Comparison of ENCODE assay signal across 7 fruit fly cellular contexts in the genomic region with DNA sequence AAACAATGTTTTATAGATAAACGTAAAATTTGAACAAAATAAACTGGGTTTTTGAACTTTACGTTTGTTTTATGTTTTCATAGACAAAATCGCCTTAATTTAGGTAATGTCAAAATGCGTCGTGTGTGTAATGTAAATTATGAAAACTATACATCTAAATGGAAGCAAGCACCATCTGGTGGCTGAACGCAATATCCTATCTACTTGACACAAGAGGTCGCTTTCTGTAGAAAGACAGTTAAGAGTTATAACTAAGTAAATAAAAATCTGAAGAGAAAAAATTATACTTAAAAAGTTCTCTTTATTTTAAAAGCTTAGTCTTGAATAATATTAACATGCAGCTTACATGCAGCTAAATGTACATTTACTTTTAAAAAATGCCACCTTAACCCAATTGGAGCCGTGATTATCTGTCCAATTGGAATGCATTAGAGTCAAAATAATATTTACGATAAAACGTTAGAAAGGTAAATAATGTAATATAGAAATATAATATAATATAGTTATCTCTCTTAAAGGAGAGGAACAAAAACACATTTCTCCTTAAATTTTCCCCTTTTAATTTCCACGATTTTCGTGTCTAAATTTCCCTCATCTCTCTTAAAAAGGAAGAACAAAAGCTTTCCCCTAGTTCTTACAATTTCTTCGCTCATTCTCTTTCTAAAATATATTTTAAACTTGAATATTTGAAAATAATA.
TF ChIP-seq lines count a peak whose summit lies in the region.

No protein-coding gene starts in this region.

- peak; percentile 92 to 98 for TF ChIP-seq CTCF in S2 (optimal IDR thresholded peaks at IDR 0.05; lab: Kevin White, UChicago)
- peak; percentile 99 for TF ChIP-seq CTCF in whole organism, embryonic (GFP tag; optimal IDR thresholded peaks at IDR 0.05; lab: Kevin White, UChicago)

TF ChIP-seq in Kc167, 6 proteins besides CTCF, POLR2A, EP300 and RAD21:
- TF ChIP-seq psq (optimal IDR thresholded peaks at IDR 0.05; lab: Kevin White, UChicago): no peak
- peak; percentile 95 for TF ChIP-seq h (optimal IDR thresholded peaks at IDR 0.05; lab: Kevin White, UChicago)

TF ChIP-seq in whole organism, adult, 20 proteins besides CTCF, POLR2A, EP300 and RAD21 (continues in another document):
- peak; percentile 53 for TF ChIP-seq ovo (GFP tag; optimal IDR thresholded peaks at IDR 0.05; lab: Kevin White, UChicago)
- TF ChIP-seq CG12768 (GFP tag; optimal IDR thresholded peaks at IDR 0.05; lab: Kevin White, UChicago): no peak
- peak; percentile 14 for TF ChIP-seq Mnt (GFP tag; optimal IDR thresholded peaks at IDR 0.05; lab: Kevin White, UChicago)
- TF ChIP-seq toe (GFP tag; optimal IDR thresholded peaks at IDR 0.05; lab: Kevin White, UChicago): peak; percentile 71
- peak; percentile 58 for TF ChIP-seq CG7101 (tag; optimal IDR thresholded peaks at IDR 0.05; lab: Kevin White, UChicago)
- no peak for TF ChIP-seq tj (GFP tag; optimal IDR thresholded peaks at IDR 0.05; lab: Kevin White, UChicago)
- TF ChIP-seq CG7045 (GFP tag; optimal IDR thresholded peaks at IDR 0.05; lab: Kevin White, UChicago): peak; percentile 60
- peak; percentile 82 for TF ChIP-seq Hr96 (GFP tag; optimal IDR thresholded peaks at IDR 0.05; lab: Kevin White, UChicago)
- TF ChIP-seq CG5204 (GFP tag; optimal IDR thresholded peaks at IDR 0.05; lab: Kevin White, UChicago): peak; percentile 64
- no peak for TF ChIP-seq cnc (optimal IDR thresholded peaks at IDR 0.05; lab: Kevin White, UChicago)
- TF ChIP-seq CG1620 (GFP tag; optimal IDR thresholded peaks at IDR 0.05; lab: Kevin White, UChicago): peak; percentile 84
- TF ChIP-seq Crg-1 (GFP tag; optimal IDR thresholded peaks at IDR 0.05; lab: Kevin White, UChicago): peak; percentile 62
- TF ChIP-seq Clk (GFP tag; optimal IDR thresholded peaks at IDR 0.05; lab: Kevin White, UChicago): no peak
- TF ChIP-seq CG11617 (GFP tag; optimal IDR thresholded peaks at IDR 0.05; lab: Kevin White, UChicago): no peak
- TF ChIP-seq CG14711 (tag; optimal IDR thresholded peaks at IDR 0.05; lab: Kevin White, UChicago): peak; percentile 64
- no peak for TF ChIP-seq kay (GFP tag; lab: Kevin White, UChicago; ENCODE audit: borderline replicate concordance)

TF ChIP-seq in whole organism, embryonic, 481 proteins besides CTCF, POLR2A, EP300 and RAD21 (continues in another document):
- TF ChIP-seq kni (GFP tag; optimal IDR thresholded peaks at IDR 0.05; lab: Kevin White, UChicago): peak; percentile 88
- peak; percentile 94 for TF ChIP-seq Meics (GFP tag; optimal IDR thresholded peaks at IDR 0.05; lab: Kevin White, UChicago)
- peak; percentile 86 for TF ChIP-seq CG3407 (GFP tag; optimal IDR thresholded peaks at IDR 0.05; lab: Kevin White, UChicago)
- TF ChIP-seq salm (tag; optimal IDR thresholded peaks at IDR 0.05; lab: Kevin White, UChicago): peak; percentile 69
- no peak for TF ChIP-seq sd (tag; optimal IDR thresholded peaks at IDR 0.05; lab: Kevin White, UChicago)
- TF ChIP-seq Spps (tag; optimal IDR thresholded peaks at IDR 0.05; lab: Kevin White, UChicago): peak; percentile 69
- TF ChIP-seq CG10147 (GFP tag; optimal IDR thresholded peaks at IDR 0.05; lab: Kevin White, UChicago): no peak
- TF ChIP-seq scrt (GFP tag; optimal IDR thresholded peaks at IDR 0.05; lab: Kevin White, UChicago): peak; percentile 79
- peak in 1 of 2 experiments; percentile 86 for TF ChIP-seq eve (GFP tag; optimal IDR thresholded peaks at IDR 0.05; lab: Kevin White, UChicago)
- TF ChIP-seq gsb (GFP tag; IDR thresholded peaks at IDR 0.05; lab: Robert Waterston, UW): no peak; the same call in 1 of the 2 replicates
- peak; percentile 84 for TF ChIP-seq CG10462 (GFP tag; optimal IDR thresholded peaks at IDR 0.05; lab: Kevin White, UChicago)
- TF ChIP-seq CG13624 (GFP tag; optimal IDR thresholded peaks at IDR 0.05; lab: Kevin White, UChicago): peak; percentile 95
- peak; percentile 77 for TF ChIP-seq C15 (GFP tag; IDR thresholded peaks at IDR 0.05; lab: Robert Waterston, UW)
- TF ChIP-seq ci (GFP tag; IDR thresholded peaks at IDR 0.05; lab: Robert Waterston, UW): peak; percentile 98
- TF ChIP-seq CG18476 (GFP tag; optimal IDR thresholded peaks at IDR 0.05; lab: Kevin White, UChicago): peak; percentile 90

TF ChIP-seq in whole organism, prepupa, 60 proteins besides CTCF, POLR2A, EP300 and RAD21 (continues in another document):
- TF ChIP-seq CG6276 (GFP tag; optimal IDR thresholded peaks at IDR 0.05; lab: Kevin White, UChicago) (no peak), OdsH (GFP tag; optimal IDR thresholded peaks at IDR 0.05; lab: Kevin White, UChicago) (peak; percentile 86), pdm3 (GFP tag; optimal IDR thresholded peaks at IDR 0.05; lab: Kevin White, UChicago) (peak; percentile 90), Eip75B (GFP tag; optimal IDR thresholded peaks at IDR 0.05; lab: Kevin White, UChicago) (peak; percentile 78), dsx (GFP tag; optimal IDR thresholded peaks at IDR 0.05; lab: Kevin White, UChicago; ENCODE audit: poor library complexity, severe bottlenecking) (no peak), svp (GFP tag; lab: Kevin White, UChicago) (no peak), salr (GFP tag; optimal IDR thresholded peaks at IDR 0.05; lab: Kevin White, UChicago) (peak in 1 of 2 experiments; percentile 44), CG7368 (GFP tag; optimal IDR thresholded peaks at IDR 0.05; lab: Kevin White, UChicago) (peak; percentile 70), CG3032 (tag; optimal IDR thresholded peaks at IDR 0.05; lab: Kevin White, UChicago) (peak; percentile 70), cyc (GFP tag; optimal IDR thresholded peaks at IDR 0.05; lab: Kevin White, UChicago) (peak; percentile 93), CG3919 (GFP tag; optimal IDR thresholded peaks at IDR 0.05; lab: Kevin White, UChicago) (peak; percentile 92), acj6 (GFP tag; optimal IDR thresholded peaks at IDR 0.05; lab: Kevin White, UChicago) (peak; percentile 84), CG32006 (GFP tag; optimal IDR thresholded peaks at IDR 0.05; lab: Kevin White, UChicago) (no peak), CG6792 (GFP tag; optimal IDR thresholded peaks at IDR 0.05; lab: Kevin White, UChicago) (peak; percentile 72), esn (GFP tag; optimal IDR thresholded peaks at IDR 0.05; lab: Kevin White, UChicago) (peak; percentile 88), CG11762 (GFP tag; optimal IDR thresholded peaks at IDR 0.05; lab: Kevin White, UChicago; ENCODE audit: insufficient read depth) (peak; percentile 57), CG6854 (GFP tag; optimal IDR thresholded peaks at IDR 0.05; lab: Kevin White, UChicago) (peak; percentile 0)

TF ChIP-seq in whole organism, pupa, 21 proteins besides CTCF, POLR2A, EP300 and RAD21:
- TF ChIP-seq CG8159 (tag; optimal IDR thresholded peaks at IDR 0.05; lab: Kevin White, UChicago) (no peak), EcR (GFP tag; optimal IDR thresholded peaks at IDR 0.05; lab: Kevin White, UChicago) (no peak), Pif1A (GFP tag; optimal IDR thresholded peaks at IDR 0.05; lab: Kevin White, UChicago) (peak; percentile 68), Pif1B (GFP tag; optimal IDR thresholded peaks at IDR 0.05; lab: Kevin White, UChicago) (peak; percentile 27), Snoo (tag; optimal IDR thresholded peaks at IDR 0.05; lab: Kevin White, UChicago) (peak; percentile 77), CG9948 (tag; optimal IDR thresholded peaks at IDR 0.05; lab: Kevin White, UChicago) (peak; percentile 34), CG17806 (tag; optimal IDR thresholded peaks at IDR 0.05; lab: Kevin White, UChicago) (peak; percentile 37), CG8301 (tag; optimal IDR thresholded peaks at IDR 0.05; lab: Kevin White, UChicago) (peak; percentile 58), gl (tag; optimal IDR thresholded peaks at IDR 0.05; lab: Kevin White, UChicago) (peak; percentile 52), CG32121 (GFP tag; IDR thresholded peaks at IDR 0.05; lab: Robert Waterston, UW) (peak; percentile 62), CG12605 (GFP tag; IDR thresholded peaks at IDR 0.05; lab: Robert Waterston, UW) (no peak; the same call in 1 of the 2 replicates), CG10348 (GFP tag; IDR thresholded peaks at IDR 0.05; lab: Robert Waterston, UW) (no peak), rn (GFP tag; IDR thresholded peaks at IDR 0.05; lab: Robert Waterston, UW) (no peak), CG15710 (tag; optimal IDR thresholded peaks at IDR 0.05; lab: Kevin White, UChicago) (no peak), D1 (tag; optimal IDR thresholded peaks at IDR 0.05; lab: Kevin White, UChicago) (peak; percentile 81), CG13204 (GFP tag; optimal IDR thresholded peaks at IDR 0.05; lab: Kevin White, UChicago) (no peak), Ets98B (GFP tag; IDR thresholded peaks at IDR 0.05; lab: Robert Waterston, UW) (no peak; the same call in 1 of the 2 replicates), CG34367 (tag; optimal IDR thresholded peaks at IDR 0.05; lab: Kevin White, UChicago) (peak; percentile 47)

TF ChIP-seq in whole organism, wandering third instar larva, 38 proteins besides CTCF, POLR2A, EP300 and RAD21 (continues in another document):
- TF ChIP-seq rgr (GFP tag; optimal IDR thresholded peaks at IDR 0.05; lab: Kevin White, UChicago) (peak; percentile 80), brk (GFP tag; optimal IDR thresholded peaks at IDR 0.05; lab: Kevin White, UChicago) (peak; percentile 58), h (GFP tag; optimal IDR thresholded peaks at IDR 0.05; lab: Kevin White, UChicago) (peak; percentile 72), Rel (GFP tag; optimal IDR thresholded peaks at IDR 0.05; lab: Kevin White, UChicago) (no peak), Rel (tag; optimal IDR thresholded peaks at IDR 0.05; lab: Kevin White, UChicago) (no peak), N (GFP tag; optimal IDR thresholded peaks at IDR 0.05; lab: Kevin White, UChicago) (no peak), woc (GFP tag; optimal IDR thresholded peaks at IDR 0.05; lab: Kevin White, UChicago) (no peak), psq (GFP tag; optimal IDR thresholded peaks at IDR 0.05; lab: Kevin White, UChicago) (peak; percentile 60), CrebA (GFP tag; optimal IDR thresholded peaks at IDR 0.05; lab: Kevin White, UChicago; ENCODE audit: borderline replicate concordance) (peak; percentile 27), ey (GFP tag; optimal IDR thresholded peaks at IDR 0.05; lab: Kevin White, UChicago) (peak; percentile 61), Sp1 (GFP tag; optimal IDR thresholded peaks at IDR 0.05; lab: Kevin White, UChicago) (no peak), foxo (GFP tag; optimal IDR thresholded peaks at IDR 0.05; lab: Kevin White, UChicago) (peak in 1 of 2 experiments; percentile 81), Myc (optimal IDR thresholded peaks at IDR 0.05; lab: Kevin White, UChicago) (no peak), Hnf4 (GFP tag; optimal IDR thresholded peaks at IDR 0.05; lab: Kevin White, UChicago) (peak; percentile 76), OdsH (GFP tag; optimal IDR thresholded peaks at IDR 0.05; lab: Kevin White, UChicago) (peak; percentile 73), lola (GFP tag; optimal IDR thresholded peaks at IDR 0.05; lab: Kevin White, UChicago) (no peak), CG9705 (GFP tag; optimal IDR thresholded peaks at IDR 0.05; lab: Kevin White, UChicago) (peak; percentile 54), GATAd (GFP tag; optimal IDR thresholded peaks at IDR 0.05; lab: Kevin White, UChicago) (peak; percentile 49), dmrt93B (GFP tag; optimal IDR thresholded peaks at IDR 0.05; lab: Kevin White, UChicago) (peak; percentile 54), CG32264 (GFP tag; optimal IDR thresholded peaks at IDR 0.05; lab: Kevin White, UChicago) (peak; percentile 13)
